Fruit fly (Drosophila melanogaster): ENCODE results near the gene Kap-alpha3.
A peak's percentile ranks its signal among the peaks of the same experiment; 100 is the strongest.

Kap-alpha3 gene

dm6 chr3R:9598099-9598498 is 20.6 kb upstream of the Kap-alpha3 start (continued):
- peak; percentile 25 for TF ChIP-seq Sry-δ (GFP tag; optimal IDR thresholded peaks at IDR 0.05)
- TF ChIP-seq stc (GFP tag; IDR thresholded peaks at IDR 0.05): no peak
- TF ChIP-seq CG9876 (GFP tag; optimal IDR thresholded peaks at IDR 0.05): no peak
- no peak for TF ChIP-seq nom (GFP tag; optimal IDR thresholded peaks at IDR 0.05)
- peak; percentile 63 for TF ChIP-seq grau (tag; optimal IDR thresholded peaks at IDR 0.05)
- TF ChIP-seq CG13424 (tag; optimal IDR thresholded peaks at IDR 0.05): peak; percentile 47
- no peak for TF ChIP-seq CG11398 (GFP tag; optimal IDR thresholded peaks at IDR 0.05)
- TF ChIP-seq CG7928 (GFP tag; optimal IDR thresholded peaks at IDR 0.05): no peak
- peak; percentile 42; the same call in 1 of the 2 replicates for TF ChIP-seq E2f1 (GFP tag; IDR thresholded peaks at IDR 0.05)
- no peak for TF ChIP-seq D (optimal IDR thresholded peaks at IDR 0.05)
- TF ChIP-seq D (GFP tag; optimal IDR thresholded peaks at IDR 0.05): peak; percentile 68
- TF ChIP-seq knrl (GFP tag; IDR thresholded peaks at IDR 0.05; ENCODE audit: partially characterized antibody): no peak
- TF ChIP-seq Hmx (GFP tag; optimal IDR thresholded peaks at IDR 0.05): no peak
- TF ChIP-seq tin (GFP tag; optimal IDR thresholded peaks at IDR 0.05): peak; percentile 64
- no peak for TF ChIP-seq CG11085 (GFP tag; IDR thresholded peaks at IDR 0.05)
- TF ChIP-seq nau (GFP tag; optimal IDR thresholded peaks at IDR 0.05): peak; percentile 19
- TF ChIP-seq CG11456 (GFP tag; IDR thresholded peaks at IDR 0.05): peak; percentile 8; the same call in 1 of the 3 replicates
- TF ChIP-seq Fer1 (GFP tag; optimal IDR thresholded peaks at IDR 0.05): no peak
- peak; percentile 54 for TF ChIP-seq CG2875 (GFP tag; optimal IDR thresholded peaks at IDR 0.05)
- no peak for TF ChIP-seq HmgD (GFP tag; optimal IDR thresholded peaks at IDR 0.05)
- TF ChIP-seq Ptx1 (GFP tag; IDR thresholded peaks at IDR 0.05): peak; percentile 54
- TF ChIP-seq Antp (GFP tag; optimal IDR thresholded peaks at IDR 0.05): peak; percentile 58
- peak; percentile 33 for TF ChIP-seq NC2α (GFP tag; optimal IDR thresholded peaks at IDR 0.05)
- TF ChIP-seq CG7745 (tag; optimal IDR thresholded peaks at IDR 0.05): no peak
- TF ChIP-seq CG10366 (GFP tag; IDR thresholded peaks at IDR 0.05): peak; percentile 38; the same call in 1 of the 2 replicates
- TF ChIP-seq CG11695 (GFP tag; IDR thresholded peaks at IDR 0.05): 0 out of 3 replicates have a peak, but pooled peaks have one; percentile 12
- no peak for TF ChIP-seq kah (GFP tag; optimal IDR thresholded peaks at IDR 0.05)
- TF ChIP-seq ATbp (GFP tag; optimal IDR thresholded peaks at IDR 0.05): peak; percentile 46
- peak; percentile 30 for TF ChIP-seq Lhr (GFP tag; optimal IDR thresholded peaks at IDR 0.05)
- TF ChIP-seq NFAT (GFP tag; IDR thresholded peaks at IDR 0.05): no peak
- no peak for TF ChIP-seq Stat92E (GFP tag; optimal IDR thresholded peaks at IDR 0.05)
- peak; percentile 51 for TF ChIP-seq CG8944 (GFP tag; optimal IDR thresholded peaks at IDR 0.05)
- peak; percentile 14 for TF ChIP-seq CG12659 (GFP tag; optimal IDR thresholded peaks at IDR 0.05)
- TF ChIP-seq onecut (GFP tag; IDR thresholded peaks at IDR 0.05): peak; percentile 33; the same call in 1 of the 2 replicates
- TF ChIP-seq dmrt11E (tag; optimal IDR thresholded peaks at IDR 0.05): peak; percentile 78
- TF ChIP-seq rib (GFP tag; IDR thresholded peaks at IDR 0.05): no peak
- peak; percentile 63 for TF ChIP-seq unpg (GFP tag; optimal IDR thresholded peaks at IDR 0.05)
- peak; percentile 43 for TF ChIP-seq salm (tag; optimal IDR thresholded peaks at IDR 0.05)
- no peak for TF ChIP-seq CG6765 (GFP tag; optimal IDR thresholded peaks at IDR 0.05)
- TF ChIP-seq Awh (GFP tag; IDR thresholded peaks at IDR 0.05): no peak
- TF ChIP-seq Elba2 (GFP tag; optimal IDR thresholded peaks at IDR 0.05): no peak
- peak; percentile 59; the same call in 1 of the 2 replicates for TF ChIP-seq ara (GFP tag; IDR thresholded peaks at IDR 0.05)
- TF ChIP-seq CG11504 (tag; optimal IDR thresholded peaks at IDR 0.05): peak; percentile 74
- peak; percentile 12 for TF ChIP-seq CG15696 (tag; optimal IDR thresholded peaks at IDR 0.05)
- no peak for TF ChIP-seq Doc3 (GFP tag; IDR thresholded peaks at IDR 0.05; ENCODE audit: partially characterized antibody)
- peak; percentile 54 for TF ChIP-seq CoRest (tag; optimal IDR thresholded peaks at IDR 0.05)
- TF ChIP-seq CG12299 (tag; optimal IDR thresholded peaks at IDR 0.05): no peak
- TF ChIP-seq GATAe (GFP tag; conservative IDR thresholded peaks at IDR 0.05): no peak
- TF ChIP-seq danr (GFP tag; IDR thresholded peaks at IDR 0.05): no peak
- peak; percentile 55 for TF ChIP-seq CG4424 (GFP tag; optimal IDR thresholded peaks at IDR 0.05)
- TF ChIP-seq CG33557 (GFP tag; optimal IDR thresholded peaks at IDR 0.05): peak; percentile 51

Measured in whole organism, embryonic.